Fruit fly (Drosophila melanogaster): ENCODE data around the gene Sptr.

The Sptr gene

DNA sequence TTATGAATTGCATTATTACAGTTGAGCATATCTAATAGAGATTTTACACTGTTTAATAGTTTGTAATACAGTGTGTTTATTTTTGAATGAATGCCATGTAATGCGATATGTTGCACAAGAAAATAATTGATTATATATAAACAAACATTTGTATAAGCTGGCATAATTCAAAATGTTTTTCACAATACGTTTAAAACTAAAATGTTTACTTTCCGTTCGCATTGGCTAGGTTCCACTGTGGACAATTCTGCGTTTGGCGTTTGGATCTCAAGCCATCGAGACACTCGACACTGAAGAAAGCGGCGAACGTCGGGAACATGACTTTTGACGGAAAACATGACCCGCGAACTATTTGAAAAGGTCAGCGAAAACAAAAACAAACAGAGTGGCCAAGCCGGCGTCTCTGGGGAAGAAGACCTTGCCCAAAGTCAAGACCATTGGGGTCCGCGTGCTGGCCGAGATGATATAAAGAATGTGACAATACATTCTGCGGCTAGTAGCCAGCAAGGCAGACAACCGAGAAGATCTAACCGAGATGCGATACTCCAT is 9.2 kb upstream of the Sptr start, which contains the start of gene Cp7Fb:
TSS of gene Cp7Fb (plus strand) at position 499 of the 549 bp plus-strand sequence.
- no peak for TF ChIP-seq Gug (GFP tag; IDR thresholded peaks at IDR 0.05)
- TF ChIP-seq spab (GFP tag; optimal IDR thresholded peaks at IDR 0.05), result no peak
- no peak for TF ChIP-seq Hr4 (GFP tag; optimal IDR thresholded peaks at IDR 0.05)
- TF ChIP-seq CG9139 (GFP tag; optimal IDR thresholded peaks at IDR 0.05), result no peak
- no peak for TF ChIP-seq CG7368 (GFP tag; optimal IDR thresholded peaks at IDR 0.05)
- no peak for TF ChIP-seq salr (GFP tag; optimal IDR thresholded peaks at IDR 0.05)
- no peak for TF ChIP-seq CG15336 (GFP tag; IDR thresholded peaks at IDR 0.05)
- TF ChIP-seq eg (GFP tag; IDR thresholded peaks at IDR 0.05), result no peak

DNA sequence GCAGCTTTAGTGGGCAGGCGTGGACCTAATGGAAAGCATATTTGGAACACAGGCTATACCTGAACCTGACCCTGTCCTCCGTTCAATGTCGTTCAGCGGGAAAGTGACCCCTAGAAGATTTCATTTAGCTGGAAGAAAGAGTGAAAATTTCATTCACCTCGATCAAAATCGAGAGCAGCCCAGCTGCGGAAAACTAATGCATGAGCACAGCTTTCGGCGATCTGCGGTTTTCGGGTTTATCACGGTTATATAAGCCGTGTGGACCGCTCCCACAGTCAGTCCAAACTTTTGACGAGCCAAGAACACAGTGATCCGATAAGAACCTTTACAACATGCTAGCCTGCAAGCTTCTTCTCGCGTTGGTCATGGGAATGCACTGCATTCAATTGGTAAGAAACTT is 6.3 kb upstream of the Sptr start, which contains the start of gene Cp7Fa:
TSS of gene Cp7Fa (plus strand) at position 301 of the 400 bp plus-strand sequence.
- no peak for TF ChIP-seq ss (GFP tag; optimal IDR thresholded peaks at IDR 0.05)
- no peak for TF ChIP-seq CG11902 (GFP tag; optimal IDR thresholded peaks at IDR 0.05)
- no peak for TF ChIP-seq fd59A (GFP tag; optimal IDR thresholded peaks at IDR 0.05)
- TF ChIP-seq CG6792 (GFP tag; optimal IDR thresholded peaks at IDR 0.05), result no peak
- no peak for TF ChIP-seq CG15336 (GFP tag; IDR thresholded peaks at IDR 0.05)
- TF ChIP-seq Ets21C (GFP tag; optimal IDR thresholded peaks at IDR 0.05), result no peak
- TF ChIP-seq CG9139 (GFP tag; optimal IDR thresholded peaks at IDR 0.05), result no peak
- no peak for TF ChIP-seq dac (GFP tag; optimal IDR thresholded peaks at IDR 0.05)
- TF ChIP-seq CG3032 (tag; optimal IDR thresholded peaks at IDR 0.05), result no peak
- no peak for TF ChIP-seq Ets96B (tag; optimal IDR thresholded peaks at IDR 0.05)
- TF ChIP-seq CG10631 (GFP tag; optimal IDR thresholded peaks at IDR 0.05), result no peak
- no peak for TF ChIP-seq CG10669 (GFP tag; optimal IDR thresholded peaks at IDR 0.05)
- TF ChIP-seq Sox15 (GFP tag; optimal IDR thresholded peaks at IDR 0.05), result no peak

DNA sequence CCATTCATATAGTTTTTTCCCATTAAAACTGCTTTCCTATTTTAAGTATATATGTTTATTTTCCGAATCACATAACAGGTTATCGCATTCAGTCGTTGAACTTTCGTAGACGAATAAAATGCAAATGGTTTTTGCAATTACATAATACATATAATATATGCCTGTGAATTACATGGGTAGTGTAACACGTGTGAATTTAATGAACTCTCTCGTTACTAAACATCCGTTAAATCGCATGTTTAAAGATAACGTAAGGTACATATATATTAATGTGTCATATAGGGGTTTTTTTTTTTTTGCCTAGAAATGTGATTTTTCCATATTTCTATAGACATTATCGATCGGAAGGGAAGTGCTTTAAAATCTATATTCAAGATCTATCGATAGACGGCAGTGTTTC is 5.4 kb upstream of the Sptr start:
- TF ChIP-seq Hr38 (GFP tag; optimal IDR thresholded peaks at IDR 0.05), result no peak
- no peak for TF ChIP-seq ss (GFP tag; optimal IDR thresholded peaks at IDR 0.05)
- TF ChIP-seq CG8119 (GFP tag; IDR thresholded peaks at IDR 0.05), result no peak

DNA sequence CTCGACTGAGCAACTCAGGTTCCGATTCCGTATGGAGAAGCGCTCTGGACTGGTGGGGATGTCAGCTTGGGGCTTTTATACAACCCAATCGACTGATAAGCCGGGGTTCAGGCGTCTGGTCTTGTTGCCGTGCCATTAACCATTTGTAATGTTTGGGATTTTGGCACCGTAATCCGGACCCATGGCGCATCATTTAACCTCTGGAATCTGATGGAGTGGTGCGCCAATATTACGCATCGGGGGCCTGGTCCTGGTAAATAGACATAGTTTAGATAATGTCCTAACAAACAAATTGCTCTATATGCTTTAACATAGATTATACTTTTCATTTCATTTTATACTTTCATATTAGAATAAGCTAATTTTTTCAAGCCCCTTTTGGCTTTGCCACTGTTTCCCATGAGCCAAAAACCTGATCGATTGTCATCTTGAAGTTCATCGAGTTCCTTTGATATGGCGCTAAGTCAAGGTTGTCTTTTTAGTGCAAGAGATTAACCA is 4.8 kb upstream of the Sptr start, which contains the start of gene CG12116:
TSS of gene CG12116 (minus strand) at position 51 of the 498 bp plus-strand sequence.
- no peak for TF ChIP-seq net (GFP tag; optimal IDR thresholded peaks at IDR 0.05)
- no peak for TF ChIP-seq CG6854 (GFP tag; optimal IDR thresholded peaks at IDR 0.05)
- no peak for TF ChIP-seq achi (GFP tag; optimal IDR thresholded peaks at IDR 0.05)
- no peak for TF ChIP-seq CG8119 (GFP tag; IDR thresholded peaks at IDR 0.05)
- TF ChIP-seq vri (GFP tag; optimal IDR thresholded peaks at IDR 0.05), result no peak
- peak; percentile 18 for TF ChIP-seq Sox102F (GFP tag; optimal IDR thresholded peaks at IDR 0.05)
- TF ChIP-seq svp (GFP tag), result peak; percentile 98
- TF ChIP-seq salr (GFP tag; optimal IDR thresholded peaks at IDR 0.05), result no peak
- TF ChIP-seq Ets21C (GFP tag; optimal IDR thresholded peaks at IDR 0.05), result no peak
- no peak for TF ChIP-seq Eip93F (GFP tag; optimal IDR thresholded peaks at IDR 0.05)
- TF ChIP-seq CG10631 (GFP tag; optimal IDR thresholded peaks at IDR 0.05), result no peak
- TF ChIP-seq lz (GFP tag; optimal IDR thresholded peaks at IDR 0.05), result no peak
- TF ChIP-seq CG6808 (GFP tag; optimal IDR thresholded peaks at IDR 0.05), result no peak
- TF ChIP-seq Eip75B (GFP tag; optimal IDR thresholded peaks at IDR 0.05), result no peak
- no peak for TF ChIP-seq Blimp-1 (GFP tag; optimal IDR thresholded peaks at IDR 0.05)
- no peak for TF ChIP-seq dsx (GFP tag; optimal IDR thresholded peaks at IDR 0.05; ENCODE audit: poor library complexity, severe bottlenecking)
- TF ChIP-seq CG9139 (GFP tag; optimal IDR thresholded peaks at IDR 0.05), result no peak
- no peak for TF ChIP-seq CG34406 (GFP tag; optimal IDR thresholded peaks at IDR 0.05)
- TF ChIP-seq Sox14 (GFP tag; optimal IDR thresholded peaks at IDR 0.05), result no peak
- no peak for TF ChIP-seq CG8319 (GFP tag; optimal IDR thresholded peaks at IDR 0.05)
- no peak for TF ChIP-seq fkh (GFP tag; optimal IDR thresholded peaks at IDR 0.05)
- peak; percentile 24 for TF ChIP-seq Hr39 (GFP tag; optimal IDR thresholded peaks at IDR 0.05)
- no peak for TF ChIP-seq Sox15 (GFP tag; optimal IDR thresholded peaks at IDR 0.05)
- peak; percentile 7 for TF ChIP-seq CG31627 (GFP tag; optimal IDR thresholded peaks at IDR 0.05)
- no peak for TF ChIP-seq Lpt (GFP tag; optimal IDR thresholded peaks at IDR 0.05)
- TF ChIP-seq Smox (GFP tag; optimal IDR thresholded peaks at IDR 0.05), result peak; percentile 18
- TF ChIP-seq Gug (GFP tag; IDR thresholded peaks at IDR 0.05), result no peak
- no peak for TF ChIP-seq CG4318 (GFP tag; optimal IDR thresholded peaks at IDR 0.05)
- no peak for TF ChIP-seq pdm3 (GFP tag; optimal IDR thresholded peaks at IDR 0.05)
- TF ChIP-seq CG1621 (tag; optimal IDR thresholded peaks at IDR 0.05), result no peak
- no peak for TF ChIP-seq esn (GFP tag; optimal IDR thresholded peaks at IDR 0.05)
- no peak for TF ChIP-seq ss (GFP tag; optimal IDR thresholded peaks at IDR 0.05)

Measured in whole organism, prepupa.